Fruit fly (Drosophila melanogaster) whole organism, embryonic: Measurements from ENCODE around the gene CG42819.

Experiments
- CG10565 ChIP-seq: fragments of 200-800 bp; sonication (Bioruptor generic); optimal IDR thresholded peaks from 3 replicates; lab custom pipeline; 2016; ENCODE audit warnings: missing biosample characterization, mild to moderate bottlenecking, missing genetic modification characterization
- CG10979 ChIP-seq: fragments of 200-800 bp; sonication (Bioruptor generic); optimal IDR thresholded peaks from 2 replicates; lab custom pipeline; 2018; ENCODE audit warnings: missing biosample characterization, mild to moderate bottlenecking, missing genetic modification characterization, moderate library complexity
- CG11504 ChIP-seq: fragments of 200-800 bp; sonication (Bioruptor generic); optimal IDR thresholded peaks from 3 replicates; lab custom pipeline; 2019; ENCODE audit warnings: missing biosample characterization, mild to moderate bottlenecking, missing genetic modification characterization, moderate library complexity
- CG12391 ChIP-seq: fragments of 200-800 bp; sonication (Bioruptor generic); optimal IDR thresholded peaks from 3 replicates; lab custom pipeline; 2018; ENCODE audit warnings: missing biosample characterization, mild to moderate bottlenecking, missing genetic modification characterization, moderate library complexity
- CG12942 ChIP-seq: fragments of 200-800 bp; sonication (Bioruptor generic); optimal IDR thresholded peaks from 3 replicates; lab custom pipeline; 2016; ENCODE audit warnings: missing biosample characterization, missing genetic modification characterization
- CG13424 ChIP-seq: fragments of 200-800 bp; sonication (Bioruptor generic); optimal IDR thresholded peaks from 2 replicates; lab custom pipeline; 2019; ENCODE audit warnings: missing biosample characterization, mild to moderate bottlenecking, missing genetic modification characterization, moderate library complexity
- CG14050 ChIP-seq: fragments of 200-800 bp; sonication (Bioruptor generic); IDR thresholded peaks from 3 replicates; pipeline ENCODE4 v1.3.6; 2022; ENCODE audit warnings: missing biosample characterization, missing genetic modification characterization
- CG14710 ChIP-seq: fragments of 200-800 bp; sonication (Bioruptor generic); optimal IDR thresholded peaks from 3 replicates; lab custom pipeline; 2019; ENCODE audit warnings: missing biosample characterization, mild to moderate bottlenecking, missing genetic modification characterization, moderate library complexity
- CG15601 ChIP-seq: fragments of 200-800 bp; sonication (Bioruptor generic); optimal IDR thresholded peaks from 3 replicates; lab custom pipeline; 2019; ENCODE audit warnings: missing biosample characterization, mild to moderate bottlenecking, missing genetic modification characterization, moderate library complexity
- CG1602 ChIP-seq: fragments of 200-800 bp; sonication (Bioruptor generic); optimal IDR thresholded peaks from 3 replicates; lab custom pipeline; 2016; ENCODE audit warnings: missing biosample characterization, missing genetic modification characterization
- CG1603 ChIP-seq: fragments of 200-800 bp; sonication (Bioruptor generic); optimal IDR thresholded peaks from 2 replicates; lab custom pipeline; 2019; ENCODE audit warnings: missing biosample characterization, mild to moderate bottlenecking, missing genetic modification characterization, moderate library complexity
- CG18262 ChIP-seq: fragments of 200-800 bp; optimal IDR thresholded peaks from 3 replicates; lab custom pipeline; 2019; ENCODE audit warnings: missing biosample characterization, mild to moderate bottlenecking, missing genetic modification characterization, moderate library complexity
- CG2116 ChIP-seq: fragments of 200-800 bp; sonication (Bioruptor generic); optimal IDR thresholded peaks from 3 replicates; lab custom pipeline; 2018; ENCODE audit warnings: missing biosample characterization, mild to moderate bottlenecking, missing genetic modification characterization
- CG2678 ChIP-seq: fragments of 200-800 bp; sonication (Bioruptor generic); optimal IDR thresholded peaks from 3 replicates; lab custom pipeline; 2019; ENCODE audit warnings: missing biosample characterization, mild to moderate bottlenecking, missing genetic modification characterization, moderate library complexity
- CG30431 ChIP-seq: fragments of 200-800 bp; sonication (Bioruptor generic); optimal IDR thresholded peaks from 2 replicates; lab custom pipeline; 2017; ENCODE audit warnings: missing biosample characterization, missing genetic modification characterization
- CG31441 ChIP-seq: fragments of 200-800 bp; sonication (Bioruptor generic); IDR thresholded peaks from 2 replicates; pipeline ENCODE4 v1.3.6; 2022; ENCODE audit warnings: missing biosample characterization, missing genetic modification characterization
- CG33213 ChIP-seq: fragments of 200-800 bp; sonication (Bioruptor generic); optimal IDR thresholded peaks from 3 replicates; lab custom pipeline; 2016; ENCODE audit warnings: missing biosample characterization, missing genetic modification characterization
- CG4707 ChIP-seq: fragments of 200-800 bp; sonication (Bioruptor generic); optimal IDR thresholded peaks from 2 replicates; lab custom pipeline; 2018; ENCODE audit warnings: missing biosample characterization, mild to moderate bottlenecking, missing genetic modification characterization, moderate library complexity
- CG8281 ChIP-seq: fragments of 200-800 bp; sonication (Bioruptor generic); optimal IDR thresholded peaks from 2 replicates; lab custom pipeline; 2018; ENCODE audit warnings: missing biosample characterization, mild to moderate bottlenecking, missing genetic modification characterization, moderate library complexity
- CG8924 ChIP-seq: fragments of 200-800 bp; optimal IDR thresholded peaks from 3 replicates; lab custom pipeline; 2019; ENCODE audit warnings: missing biosample characterization, mild to moderate bottlenecking, missing genetic modification characterization, moderate library complexity
- CHES-1-like ChIP-seq: fragments of 200-800 bp; sonication (Bioruptor generic); optimal IDR thresholded peaks from 2 replicates; lab custom pipeline; 2016; ENCODE audit warnings: missing biosample characterization, missing genetic modification characterization
- Chrac-16 ChIP-seq: fragments of 200-800 bp; sonication (Bioruptor generic); optimal IDR thresholded peaks from 3 replicates; lab custom pipeline; 2016; ENCODE audit warnings: missing biosample characterization, missing genetic modification characterization
- CrebB ChIP-seq: fragments of 200-800 bp; sonication (Bioruptor generic); optimal IDR thresholded peaks from 3 replicates; lab custom pipeline; 2018; ENCODE audit warnings: missing biosample characterization, mild to moderate bottlenecking, missing genetic modification characterization
- D ChIP-seq, 2 experiments: fragments of 200-800 bp in 1 of 2; fragments of >200 bp in 1 of 2; sonication (Bioruptor generic) in 1 of 2; optimal IDR thresholded peaks; 2 replicates in 1 of 2; 3 replicates in 1 of 2; lab custom pipeline; 2017; ENCODE audit warnings: mild to moderate bottlenecking in 1 of 2, missing biosample characterization in 1 of 2, missing genetic modification characterization in 1 of 2, missing genetic modification reagents in 1 of 2
- D19A ChIP-seq: fragments of 200-800 bp; optimal IDR thresholded peaks from 3 replicates; lab custom pipeline; 2019; ENCODE audit warnings: missing biosample characterization, mild to moderate bottlenecking, missing genetic modification characterization, moderate library complexity
- Dp ChIP-seq: fragments of 200-800 bp; sonication (Bioruptor generic); optimal IDR thresholded peaks from 2 replicates; lab custom pipeline; 2018; ENCODE audit warnings: missing biosample characterization, mild to moderate bottlenecking, missing genetic modification characterization, moderate library complexity
- E2f2 ChIP-seq: fragments of 200-800 bp; sonication (Bioruptor generic); IDR thresholded peaks from 2 replicates; pipeline ENCODE4 v1.3.6; 2022; ENCODE audit warnings: missing biosample characterization, missing genetic modification characterization
- GATAe ChIP-seq: fragments of 200-800 bp; sonication (Bioruptor generic); conservative IDR thresholded peaks from 2 replicates; pipeline ENCODE4 v1.3.6; 2022; ENCODE audit warnings: missing biosample characterization, missing genetic modification characterization
- Kr ChIP-seq: fragments of 200-800 bp; sonication (Bioruptor generic); optimal IDR thresholded peaks from 2 replicates; lab custom pipeline; 2017; ENCODE audit warnings: missing biosample characterization, mild to moderate bottlenecking, missing genetic modification characterization
- Med ChIP-seq: fragments of 200-800 bp; sonication (Bioruptor generic); peaks from one replicate; lab custom pipeline; 2016; ENCODE audit warnings: missing biosample characterization, missing genetic modification characterization, mild to moderate bottlenecking, inconsistent platforms, moderate library complexity
- Mes4 ChIP-seq: fragments of 200-800 bp; sonication (Bioruptor generic); optimal IDR thresholded peaks from 2 replicates; lab custom pipeline; 2016; ENCODE audit warnings: missing biosample characterization, missing genetic modification characterization
- PHDP ChIP-seq: fragments of 200-800 bp; sonication (Bioruptor generic); optimal IDR thresholded peaks from 3 replicates; lab custom pipeline; 2018; ENCODE audit warnings: missing biosample characterization, mild to moderate bottlenecking, missing genetic modification characterization, moderate library complexity
- Spps ChIP-seq: fragments of 200-800 bp; sonication (Bioruptor generic); optimal IDR thresholded peaks from 2 replicates; lab custom pipeline; 2018; ENCODE audit warnings: missing biosample characterization, mild to moderate bottlenecking, missing genetic modification characterization
- Sry-β ChIP-seq: fragments of 200-800 bp; sonication (Bioruptor generic); optimal IDR thresholded peaks from 2 replicates; lab custom pipeline; 2018; ENCODE audit warnings: missing biosample characterization, mild to moderate bottlenecking, missing genetic modification characterization, moderate library complexity
- bab2 ChIP-seq: fragments of 200-800 bp; sonication (Bioruptor generic); optimal IDR thresholded peaks from 2 replicates; lab custom pipeline; 2016; ENCODE audit warnings: missing biosample characterization, missing genetic modification characterization
- bsh ChIP-seq, 2 experiments: fragments of 200-800 bp; sonication (Bioruptor generic); optimal IDR thresholded peaks; 2 replicates each; lab custom pipeline; 2017 to 2018; ENCODE audit warnings: mild to moderate bottlenecking in 2 of 2, missing biosample characterization in 2 of 2, missing genetic modification characterization in 2 of 2, moderate library complexity in 1 of 2
- chif ChIP-seq, 2 experiments: fragments of 200-800 bp; sonication (Bioruptor generic); optimal IDR thresholded peaks; 3 replicates each; lab custom pipeline; 2016; ENCODE audit warnings: missing biosample characterization in 2 of 2, missing genetic modification characterization in 2 of 2
- dmrt99B ChIP-seq: fragments of 200-800 bp; sonication (Bioruptor generic); optimal IDR thresholded peaks from 2 replicates; lab custom pipeline; 2018; ENCODE audit warnings: missing biosample characterization, mild to moderate bottlenecking, missing genetic modification characterization, moderate library complexity
- grn ChIP-seq: fragments of 200-800 bp; sonication (Bioruptor generic); optimal IDR thresholded peaks from 3 replicates; lab custom pipeline; 2017; ENCODE audit warnings: missing biosample characterization, missing genetic modification characterization
- hb ChIP-seq: fragments of 200-800 bp; sonication (Bioruptor generic); IDR thresholded peaks from 3 replicates; pipeline ENCODE4 v1.3.6; 2022; ENCODE audit warnings: missing biosample characterization, missing genetic modification characterization; ENCODE audit not compliant: partially characterized antibody
- kay ChIP-seq: fragments of 200-800 bp; sonication (Bioruptor generic); optimal IDR thresholded peaks from 2 replicates; lab custom pipeline; 2016; ENCODE audit warnings: missing biosample characterization, missing genetic modification characterization
- nau ChIP-seq: fragments of 200-800 bp; sonication (Bioruptor generic); optimal IDR thresholded peaks from 3 replicates; lab custom pipeline; 2017; ENCODE audit warnings: missing biosample characterization, mild to moderate bottlenecking, missing genetic modification characterization, missing genetic modification reagents
- nerfin-1 ChIP-seq: fragments of 200-800 bp; sonication (Bioruptor generic); optimal IDR thresholded peaks from 3 replicates; lab custom pipeline; 2019; ENCODE audit warnings: missing biosample characterization, mild to moderate bottlenecking, missing genetic modification characterization, moderate library complexity
- sd ChIP-seq: fragments of 200-800 bp; sonication (Bioruptor generic); optimal IDR thresholded peaks from 3 replicates; lab custom pipeline; 2018; ENCODE audit warnings: missing biosample characterization, mild to moderate bottlenecking, missing genetic modification characterization, moderate library complexity
- stwl ChIP-seq: fragments of 200-800 bp; sonication (Bioruptor generic); optimal IDR thresholded peaks from 3 replicates; lab custom pipeline; 2018; ENCODE audit warnings: missing biosample characterization, mild to moderate bottlenecking, missing genetic modification characterization, moderate library complexity
- ttk ChIP-seq: fragments of 200-800 bp; sonication (Bioruptor generic); IDR thresholded peaks from 2 replicates; pipeline ENCODE4 v2.1.2; 2022; ENCODE audit warnings: missing biosample characterization, missing genetic modification characterization
- wdn ChIP-seq: fragments of 200-800 bp; sonication (Bioruptor generic); IDR thresholded peaks from 2 replicates; pipeline ENCODE4 v1.3.6; 2022; ENCODE audit warnings: missing biosample characterization, missing genetic modification characterization
- wek ChIP-seq: fragments of 200-800 bp; sonication (Bioruptor generic); optimal IDR thresholded peaks from 3 replicates; lab custom pipeline; 2018; ENCODE audit warnings: missing biosample characterization, mild to moderate bottlenecking, missing genetic modification characterization, moderate library complexity

CG42819 gene

dm6 chr2L:8423460-8424089 lies 34.4 kb upstream of the CG42819 start:
- peak; percentile 14 for TF ChIP-seq kay (GFP tag; lab: Kevin White, UChicago)
- peak; percentile 45 for TF ChIP-seq CG4707 (GFP tag; lab: Kevin White, UChicago)
- TF ChIP-seq CG8924: peak; percentile 15
- TF ChIP-seq CG1603 (tag; lab: Kevin White, UChicago): peak; percentile 34
- peak; percentile 92 for TF ChIP-seq Sry-β
- no peak for TF ChIP-seq CG10565 (GFP tag; lab: Kevin White, UChicago)
- TF ChIP-seq ttk (GFP tag; lab: Robert Waterston, UW): no peak
- peak; percentile 22 for TF ChIP-seq CG10979
- peak; percentile 21 for TF ChIP-seq CG11504 (tag; lab: Kevin White, UChicago)
- TF ChIP-seq nerfin-1 (tag; lab: Kevin White, UChicago): peak; percentile 24
- peak; percentile 39 for TF ChIP-seq CG14710
- peak; percentile 6 for TF ChIP-seq CrebB (tag; lab: Kevin White, UChicago)
- 0 out of 2 replicates have a peak, but pooled peaks have one; percentile 12 for TF ChIP-seq wdn (GFP tag; lab: Robert Waterston, UW)
- TF ChIP-seq grn (GFP tag; lab: Kevin White, UChicago): peak; percentile 55
- TF ChIP-seq CG33213: peak; percentile 1
- no peak for TF ChIP-seq Dp (GFP tag; lab: Kevin White, UChicago)
- peak in 1 of 2 experiments; percentile 47 for TF ChIP-seq chif (GFP tag; optimal IDR thresholded peaks at IDR 0.05; lab: Kevin White, UChicago)
- TF ChIP-seq CG12391 (tag; lab: Kevin White, UChicago): peak; percentile 14
- peak; percentile 9 for TF ChIP-seq Mes4
- TF ChIP-seq CG18262 (tag; lab: Kevin White, UChicago): peak; percentile 42
- peak; percentile 43 for TF ChIP-seq D (optimal IDR thresholded peaks at IDR 0.05; lab: Kevin White, UChicago)
- TF ChIP-seq D (GFP tag; optimal IDR thresholded peaks at IDR 0.05; lab: Kevin White, UChicago): no peak
- TF ChIP-seq Chrac-16 (GFP tag; lab: Kevin White, UChicago): no peak
- 0 out of 2 replicates have a peak, but pooled peaks have one; percentile 20 for TF ChIP-seq CG31441 (GFP tag; lab: Robert Waterston, UW)
- TF ChIP-seq CG2116: peak; percentile 8
- TF ChIP-seq CG15601 (tag; lab: Kevin White, UChicago): peak; percentile 25
- TF ChIP-seq bab2 (GFP tag; lab: Kevin White, UChicago): peak; percentile 9
- TF ChIP-seq bsh (GFP tag; optimal IDR thresholded peaks at IDR 0.05; lab: Kevin White, UChicago): peak in 1 of 2 experiments; percentile 50
- TF ChIP-seq hb (GFP tag; lab: Robert Waterston, UW): no peak
- TF ChIP-seq CG2678 (tag; lab: Kevin White, UChicago): peak; percentile 36
- peak; percentile 34 for TF ChIP-seq Kr (GFP tag; lab: Kevin White, UChicago)
- peak; percentile 14 for TF ChIP-seq CG13424
- peak; percentile 28 for TF ChIP-seq wek (GFP tag; lab: Kevin White, UChicago)
- TF ChIP-seq Spps (tag; lab: Kevin White, UChicago): peak; percentile 29
- TF ChIP-seq stwl (tag; lab: Kevin White, UChicago): peak; percentile 2
- TF ChIP-seq CG8281: peak; percentile 22
- TF ChIP-seq dmrt99B (tag; lab: Kevin White, UChicago): no peak
- TF ChIP-seq CG1602: peak; percentile 33
- no peak for TF ChIP-seq CG12942
- TF ChIP-seq sd (tag; lab: Kevin White, UChicago): peak; percentile 95
- no peak for TF ChIP-seq CHES-1-like (GFP tag; lab: Kevin White, UChicago)
- no peak for TF ChIP-seq CG30431 (GFP tag; lab: Kevin White, UChicago)
- no peak for TF ChIP-seq CG14050 (GFP tag; lab: Robert Waterston, UW)
- TF ChIP-seq PHDP (tag; lab: Kevin White, UChicago): peak; percentile 26
- peak; percentile 44 for TF ChIP-seq Med (GFP tag; lab: Kevin White, UChicago)
- TF ChIP-seq D19A: peak; percentile 40
- TF ChIP-seq nau (GFP tag; lab: Kevin White, UChicago): peak; percentile 14
- TF ChIP-seq E2f2 (GFP tag; lab: Robert Waterston, UW): no peak
- no peak for TF ChIP-seq GATAe (GFP tag; lab: Robert Waterston, UW)
